Fruit fly (Drosophila melanogaster) whole organism, pupa: ENCODE results near the gene CG34126.

Source experiments
- CG10348 ChIP-seq: fragments of 200-800 bp; sonication (Bioruptor generic); IDR thresholded peaks from 2 replicates; pipeline ENCODE4 v1.3.6; 2022; ENCODE audit warnings: missing biosample characterization, missing genetic modification characterization
- CG12605 ChIP-seq: fragments of 200-800 bp; sonication (Bioruptor generic); IDR thresholded peaks from 2 replicates; pipeline ENCODE4 v1.3.6; 2022; ENCODE audit warnings: missing biosample characterization, missing genetic modification characterization
- CG13204 ChIP-seq: fragments of 200-800 bp; sonication (Bioruptor generic); optimal IDR thresholded peaks from 2 replicates; lab custom pipeline; 2018; ENCODE audit warnings: missing biosample characterization, mild to moderate bottlenecking, missing genetic modification characterization, moderate library complexity
- CG14655 ChIP-seq: fragments of 200-800 bp; sonication (Bioruptor generic); optimal IDR thresholded peaks from 3 replicates; lab custom pipeline; 2017; ENCODE audit warnings: mild to moderate bottlenecking, missing biosample characterization, missing genetic modification reagents, missing genetic modification characterization
- CG15710 ChIP-seq: fragments of 200-800 bp; sonication (Bioruptor generic); optimal IDR thresholded peaks from 2 replicates; lab custom pipeline; 2018; ENCODE audit warnings: missing biosample characterization, mild to moderate bottlenecking, missing genetic modification characterization, moderate library complexity
- CG17806 ChIP-seq: fragments of 200-800 bp; sonication (Bioruptor generic); optimal IDR thresholded peaks from 2 replicates; lab custom pipeline; 2018; ENCODE audit warnings: missing biosample characterization, mild to moderate bottlenecking, missing genetic modification characterization, moderate library complexity
- CG32121 ChIP-seq: fragments of 200-800 bp; sonication (Bioruptor generic); IDR thresholded peaks from 2 replicates; pipeline ENCODE4 v1.3.6; 2022; ENCODE audit warnings: missing biosample characterization, missing genetic modification characterization
- CG34367 ChIP-seq: fragments of 200-800 bp; sonication (Bioruptor generic); optimal IDR thresholded peaks from 2 replicates; lab custom pipeline; 2018; ENCODE audit warnings: missing biosample characterization, mild to moderate bottlenecking, missing genetic modification characterization
- CG4496 ChIP-seq: fragments of 200-800 bp; sonication (Bioruptor generic); IDR thresholded peaks from 3 replicates; pipeline ENCODE4 v1.3.6; 2022; ENCODE audit warnings: missing biosample characterization, missing genetic modification characterization
- CG8159 ChIP-seq: fragments of 200-800 bp; sonication (Bioruptor generic); optimal IDR thresholded peaks from 3 replicates; lab custom pipeline; 2018; ENCODE audit warnings: missing biosample characterization, mild to moderate bottlenecking, missing genetic modification characterization, moderate library complexity
- CG8301 ChIP-seq: fragments of 200-800 bp; sonication (Bioruptor generic); optimal IDR thresholded peaks from 2 replicates; lab custom pipeline; 2018; ENCODE audit warnings: missing biosample characterization, mild to moderate bottlenecking, missing genetic modification characterization
- CG9948 ChIP-seq: fragments of 200-800 bp; sonication (Bioruptor generic); optimal IDR thresholded peaks from 2 replicates; lab custom pipeline; 2018; ENCODE audit warnings: missing biosample characterization, mild to moderate bottlenecking, missing genetic modification characterization, moderate library complexity
- D1 ChIP-seq: fragments of 200-800 bp; sonication (Bioruptor generic); optimal IDR thresholded peaks from 2 replicates; lab custom pipeline; 2018; ENCODE audit warnings: missing biosample characterization, mild to moderate bottlenecking, missing genetic modification characterization, moderate library complexity
- EcR ChIP-seq: fragments of 200-800 bp; sonication (Bioruptor generic); optimal IDR thresholded peaks from 3 replicates; lab custom pipeline; 2019; ENCODE audit warnings: missing biosample characterization, missing genetic modification characterization, mild to moderate bottlenecking, moderate library complexity, missing genetic modification reagents
- Ets98B ChIP-seq: fragments of 200-800 bp; sonication (Bioruptor generic); IDR thresholded peaks from 2 replicates; pipeline ENCODE4 v1.3.6; 2022; ENCODE audit warnings: missing biosample characterization, missing genetic modification characterization
- Pif1A ChIP-seq: fragments of 200-800 bp; sonication (Bioruptor generic); optimal IDR thresholded peaks from 3 replicates; lab custom pipeline; 2016; ENCODE audit warnings: missing biosample characterization, missing genetic modification characterization
- Pif1B ChIP-seq: fragments of 200-800 bp; sonication (Bioruptor generic); optimal IDR thresholded peaks from 3 replicates; lab custom pipeline; 2016; ENCODE audit warnings: missing biosample characterization, missing genetic modification characterization
- Snoo ChIP-seq: fragments of 200-800 bp; sonication (Bioruptor generic); optimal IDR thresholded peaks from 3 replicates; lab custom pipeline; 2017; ENCODE audit warnings: missing biosample characterization, mild to moderate bottlenecking, missing genetic modification characterization, inconsistent platforms
- fd96Ca ChIP-seq: fragments of 200-800 bp; sonication (Bioruptor generic); IDR thresholded peaks from 3 replicates; pipeline ENCODE4 v1.3.6; 2022; ENCODE audit warnings: missing biosample characterization, missing genetic modification characterization
- gl ChIP-seq: fragments of 200-800 bp; sonication (Bioruptor generic); optimal IDR thresholded peaks from 2 replicates; lab custom pipeline; 2018; ENCODE audit warnings: missing biosample characterization, mild to moderate bottlenecking, missing genetic modification characterization
- rn ChIP-seq: fragments of 200-800 bp; sonication (Bioruptor generic); IDR thresholded peaks from 2 replicates; pipeline ENCODE4 v1.3.6; 2022; ENCODE audit warnings: missing biosample characterization, missing genetic modification characterization

The CG34126 gene

DNA sequence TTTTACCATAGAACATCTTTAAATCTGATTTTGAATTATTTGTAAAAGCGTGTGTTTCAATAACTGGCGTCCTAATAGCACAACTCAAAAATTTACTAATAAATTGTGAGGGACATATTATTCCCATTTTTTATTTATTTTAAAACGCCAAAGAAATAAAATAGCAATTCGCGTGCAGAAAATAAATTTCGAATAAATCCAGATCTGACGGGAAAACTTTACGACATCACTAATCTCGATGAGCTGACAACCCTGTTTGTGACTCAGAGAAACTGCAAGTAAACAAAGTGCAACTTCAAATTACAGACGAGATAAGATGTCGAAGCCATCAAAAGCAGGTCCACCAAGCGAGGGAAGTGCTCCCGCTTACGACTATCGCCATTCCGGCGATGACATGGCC lies 16.0 kb upstream of the CG34126 start, which contains the start of gene CG34125:
TSS of gene CG34125 (plus strand) at position 254 of the 400 bp plus-strand sequence.
- TF ChIP-seq CG32121: no peak
- no peak for TF ChIP-seq CG34367 (tag; lab: Kevin White, UChicago)
- TF ChIP-seq CG14655 (GFP tag; lab: Kevin White, UChicago): no peak
- no peak for TF ChIP-seq CG17806 (tag; lab: Kevin White, UChicago)
- TF ChIP-seq rn: no peak
- TF ChIP-seq CG9948: no peak
- no peak for TF ChIP-seq CG4496
- TF ChIP-seq CG15710 (tag; lab: Kevin White, UChicago): no peak
- TF ChIP-seq CG10348 (GFP tag; lab: Robert Waterston, UW): no peak
- TF ChIP-seq CG12605 (GFP tag; lab: Robert Waterston, UW): no peak
- TF ChIP-seq EcR (GFP tag; lab: Kevin White, UChicago): no peak
- TF ChIP-seq Pif1A: no peak
- TF ChIP-seq gl (tag; lab: Kevin White, UChicago): no peak
- TF ChIP-seq Snoo: no peak
- TF ChIP-seq D1 (tag; lab: Kevin White, UChicago): no peak

- TF ChIP-seq rn: no peak
- no peak for TF ChIP-seq CG10348 (GFP tag; lab: Robert Waterston, UW)
- no peak for TF ChIP-seq CG15710 (tag; lab: Kevin White, UChicago)
- no peak for TF ChIP-seq CG12605 (GFP tag; lab: Robert Waterston, UW)
- TF ChIP-seq CG34367 (tag; lab: Kevin White, UChicago): no peak
- TF ChIP-seq Ets98B: no peak
- no peak for TF ChIP-seq Pif1A
- no peak for TF ChIP-seq Pif1B
- TF ChIP-seq CG9948: no peak
- no peak for TF ChIP-seq Snoo
- TF ChIP-seq fd96Ca (GFP tag; lab: Robert Waterston, UW): no peak
- TF ChIP-seq CG13204 (GFP tag; lab: Kevin White, UChicago): no peak
- no peak for TF ChIP-seq gl (tag; lab: Kevin White, UChicago)
- TF ChIP-seq D1 (tag; lab: Kevin White, UChicago): no peak
- TF ChIP-seq CG8159 (tag; lab: Kevin White, UChicago): no peak
- TF ChIP-seq CG32121: no peak
- TF ChIP-seq EcR (GFP tag; lab: Kevin White, UChicago): no peak
- no peak for TF ChIP-seq CG4496
- TF ChIP-seq CG8301 (tag; lab: Kevin White, UChicago): no peak
- no peak for TF ChIP-seq CG17806 (tag; lab: Kevin White, UChicago)
Measured at dm6 chr2L:4965923-4966322, 15.5 kb upstream of the CG34126 start.

DNA sequence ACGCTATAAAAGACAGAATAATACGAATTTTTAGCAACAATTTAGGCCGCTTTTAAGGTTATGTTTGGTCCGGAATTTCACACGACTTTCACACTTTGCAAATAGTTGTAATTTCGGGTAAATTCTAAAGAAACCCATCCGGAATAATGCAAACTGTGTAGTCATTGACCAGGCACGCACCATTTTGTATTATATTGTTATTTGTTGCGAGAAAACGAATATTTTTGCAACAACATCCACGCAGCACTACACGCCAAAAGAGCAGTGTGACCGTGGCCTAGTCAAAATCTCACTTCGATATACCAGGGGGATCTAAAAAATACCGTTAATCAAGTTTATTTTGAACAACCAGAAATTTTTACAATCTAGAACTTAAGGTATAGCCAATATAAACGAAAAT lies 13.9 kb upstream of the CG34126 start, which contains the start of gene eIF3i:
TSS of gene eIF3i (minus strand) at position 265 of the 400 bp plus-strand sequence.
- no peak for TF ChIP-seq CG34367 (tag; lab: Kevin White, UChicago)
- TF ChIP-seq gl (tag; lab: Kevin White, UChicago): no peak
- no peak for TF ChIP-seq D1 (tag; lab: Kevin White, UChicago)
- TF ChIP-seq CG32121: no peak
- no peak for TF ChIP-seq CG14655 (GFP tag; lab: Kevin White, UChicago)
- no peak for TF ChIP-seq CG17806 (tag; lab: Kevin White, UChicago)
- no peak for TF ChIP-seq CG8301 (tag; lab: Kevin White, UChicago)
- no peak for TF ChIP-seq Pif1B
- TF ChIP-seq CG10348 (GFP tag; lab: Robert Waterston, UW): no peak
- TF ChIP-seq, all 21 proteins: peak for 0

- TF ChIP-seq CG34367 (tag; lab: Kevin White, UChicago) (no peak), D1 (tag; lab: Kevin White, UChicago) (no peak), Pif1A (no peak), CG8159 (tag; lab: Kevin White, UChicago) (no peak), Pif1B (no peak), EcR (GFP tag; lab: Kevin White, UChicago) (no peak), CG4496 (no peak), fd96Ca (GFP tag; lab: Robert Waterston, UW) (no peak), CG9948 (no peak), CG8301 (tag; lab: Kevin White, UChicago) (no peak), CG14655 (GFP tag; lab: Kevin White, UChicago) (no peak), CG32121 (no peak), CG17806 (tag; lab: Kevin White, UChicago) (no peak), CG13204 (GFP tag; lab: Kevin White, UChicago) (no peak)
Measured at dm6 chr2L:4968767-4969166, 12.6 kb upstream of the CG34126 start, which contains the start of the genes Scox and Polr1C. Gene Scox (minus strand): TSS chr2L:4968935. Gene Polr1C (plus strand): TSS chr2L:4969004.

- TF ChIP-seq CG4496 (no peak), CG13204 (GFP tag; lab: Kevin White, UChicago) (no peak), CG8301 (tag; lab: Kevin White, UChicago) (no peak), Ets98B (no peak), CG32121 (no peak), CG17806 (tag; lab: Kevin White, UChicago) (no peak), CG15710 (tag; lab: Kevin White, UChicago) (no peak), CG8159 (tag; lab: Kevin White, UChicago) (no peak), EcR (GFP tag; lab: Kevin White, UChicago) (no peak), CG34367 (tag; lab: Kevin White, UChicago) (no peak), gl (tag; lab: Kevin White, UChicago) (no peak), Snoo (no peak), CG12605 (GFP tag; lab: Robert Waterston, UW) (no peak), D1 (tag; lab: Kevin White, UChicago) (no peak), CG14655 (GFP tag; lab: Kevin White, UChicago) (no peak), CG9948 (no peak), CG10348 (GFP tag; lab: Robert Waterston, UW) (no peak), rn (no peak), Pif1B (no peak)
Measured at dm6 chr2L:4971329-4971798, 10.1 kb upstream of the CG34126 start, which contains the start of gene CG14043. Gene CG14043 (plus strand): TSS chr2L:4971702.
